Worm (Caenorhabditis elegans): ENCODE measurements around the gene ugt-8.

ce11 chrV:4918091-4918624 lies 14.4 kb downstream of the ugt-8 start, which contains the start of gene C02E7.7:
- TF ChIP-seq nhr-77 (tag; optimal IDR thresholded peaks at IDR 0.05) (no peak), snpc-4 (tag; optimal IDR thresholded peaks at IDR 0.05) (no peak), nhr-25 (tag; optimal IDR thresholded peaks at IDR 0.05) (no peak)
